Worm (Caenorhabditis elegans): ENCODE results near the gene Y54G2A.16.

DNA sequence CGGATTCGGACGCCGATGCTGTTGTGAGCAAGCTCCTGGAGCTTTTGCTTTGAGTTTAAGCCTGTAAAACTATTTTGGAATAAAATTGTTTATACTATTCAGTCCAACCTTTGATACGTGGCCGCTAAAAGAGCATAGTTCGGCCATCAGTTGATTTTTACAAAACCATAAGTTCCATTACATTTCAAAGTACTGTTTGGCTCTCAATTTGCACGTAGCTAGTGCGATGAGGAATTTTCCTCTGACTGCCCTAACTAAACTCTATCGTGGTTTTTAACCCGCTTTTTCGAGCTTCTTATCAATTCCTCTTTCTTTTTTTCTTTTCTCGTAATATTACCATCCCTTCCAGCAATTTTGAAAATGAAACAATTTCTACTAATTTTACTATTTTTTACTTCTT, 41.2 kb downstream of the Y54G2A.16 start, which contains the start of gene clec-80:
- TF ChIP-seq nhr-23 (tag; optimal IDR thresholded peaks at IDR 0.05) (no peak), elt-1 (tag; optimal IDR thresholded peaks at IDR 0.05) (no peak), nhr-12 (tag; optimal IDR thresholded peaks at IDR 0.05) (no peak), skn-1 (tag; optimal IDR thresholded peaks at IDR 0.05) (no peak), aly-2 (tag; optimal IDR thresholded peaks at IDR 0.05) (no peak), lin-39 (tag; optimal IDR thresholded peaks at IDR 0.05) (no peak), unc-39 (tag; optimal IDR thresholded peaks at IDR 0.05) (no peak), ceh-28 (tag; optimal IDR thresholded peaks at IDR 0.05) (no peak), elt-3 (tag; optimal IDR thresholded peaks at IDR 0.05) (no peak)

Data from whole organism, L3 larva.